Fruit fly (Drosophila melanogaster): ENCODE measurements around the gene wor.

The wor gene

DNA sequence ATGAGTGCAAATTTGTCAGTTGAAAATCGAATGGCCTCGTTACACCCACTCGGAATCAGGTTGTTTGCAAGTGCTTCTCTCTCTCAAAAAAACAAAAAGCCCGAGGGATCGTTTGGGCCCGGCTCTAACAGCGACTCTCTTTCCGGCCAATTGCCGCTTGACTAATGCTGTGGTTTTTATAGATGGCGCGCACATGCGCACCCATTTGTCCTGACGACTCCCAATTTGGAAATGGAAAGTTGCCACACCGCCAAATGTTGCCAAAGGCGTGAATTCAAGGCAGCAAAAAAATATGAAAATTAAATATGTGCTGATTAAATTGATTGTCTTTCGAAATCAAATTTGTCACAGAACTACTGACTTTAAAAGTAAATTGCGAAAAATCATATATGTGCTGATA is 9.5 kb upstream of the wor start:
- TF ChIP-seq Dll (GFP tag; IDR thresholded peaks at IDR 0.05; ENCODE audit: partially characterized antibody) (no peak), CG11504 (tag; optimal IDR thresholded peaks at IDR 0.05) (peak; percentile 30), sens (GFP tag) (peak; percentile 6), Lpt (GFP tag; optimal IDR thresholded peaks at IDR 0.05) (no peak), ewg (GFP tag; optimal IDR thresholded peaks at IDR 0.05) (peak; percentile 73), tna (GFP tag; IDR thresholded peaks at IDR 0.05; ENCODE audit: partially characterized antibody) (no peak), CTCF (GFP tag; optimal IDR thresholded peaks at IDR 0.05) (peak; percentile 71), Rfx (GFP tag; IDR thresholded peaks at IDR 0.05) (no peak)

DNA sequence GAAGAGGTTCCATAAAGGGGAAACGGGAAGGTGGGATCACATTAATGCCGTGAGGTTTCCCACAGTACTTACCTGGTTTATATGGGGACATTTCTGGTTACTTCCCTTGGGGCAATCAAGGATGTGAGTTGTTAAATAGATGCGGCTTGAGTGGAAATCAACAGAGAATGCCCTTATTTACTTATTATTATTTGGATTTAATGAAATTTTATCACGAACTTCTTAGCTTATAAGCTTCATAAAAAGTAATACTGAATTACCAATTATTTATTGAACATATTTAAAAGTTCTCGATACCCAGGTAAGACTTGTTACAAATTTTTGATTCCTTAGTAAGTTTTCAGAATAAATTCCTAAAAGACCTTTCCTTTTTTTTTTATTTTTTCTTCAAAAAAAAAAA is 7.6 kb upstream of the wor start, which contains the start of gene CG4161:
Gene CG4161, plus strand, starts transcription at position 301 of the 400 bp plus-strand sequence.
- TF ChIP-seq CG6765 (GFP tag; optimal IDR thresholded peaks at IDR 0.05) (no peak), salm (tag; optimal IDR thresholded peaks at IDR 0.05) (no peak), Ssrp (tag; optimal IDR thresholded peaks at IDR 0.05) (no peak)

DNA sequence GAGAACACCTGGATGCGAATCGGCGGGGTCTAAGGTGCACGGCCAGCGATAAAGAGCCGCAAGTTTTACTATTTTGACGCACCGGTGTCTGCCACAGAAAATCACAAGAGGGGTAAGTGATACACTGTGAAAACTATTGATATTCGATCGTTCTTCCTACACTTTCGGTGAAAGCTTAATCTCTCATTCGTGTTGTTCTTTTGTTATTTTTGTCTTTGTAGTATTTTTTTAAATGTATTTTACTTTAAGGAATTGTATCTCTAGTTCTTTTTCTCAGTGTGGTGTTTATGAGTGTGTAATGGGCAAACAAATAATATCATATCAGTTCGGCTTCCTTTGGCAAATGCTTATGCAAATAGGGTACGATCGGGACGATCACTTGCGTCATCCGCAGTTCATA is 6.9 kb upstream of the wor start:
- TF ChIP-seq CG3847 (GFP tag; IDR thresholded peaks at IDR 0.05) = no peak
- TF ChIP-seq ci (GFP tag; IDR thresholded peaks at IDR 0.05) = peak; percentile 50; the same call in 2 of the 3 replicates
- TF ChIP-seq E2f2 (GFP tag; IDR thresholded peaks at IDR 0.05) = no peak; the same call in 1 of the 2 replicates
- TF ChIP-seq CG8359 (GFP tag; optimal IDR thresholded peaks at IDR 0.05; ENCODE audit: borderline replicate concordance) = no peak
- TF ChIP-seq org-1 (GFP tag; optimal IDR thresholded peaks at IDR 0.05) = no peak
- no peak for TF ChIP-seq CG9215 (GFP tag; IDR thresholded peaks at IDR 0.05)
- TF ChIP-seq row (GFP tag; IDR thresholded peaks at IDR 0.05) = peak; percentile 47; the same call in 2 of the 3 replicates
- TF ChIP-seq CG7786 (GFP tag; optimal IDR thresholded peaks at IDR 0.05) = peak; percentile 30
- no peak for TF ChIP-seq unc-4 (GFP tag; IDR thresholded peaks at IDR 0.05; ENCODE audit: partially characterized antibody)
- TF ChIP-seq CG11695 (GFP tag; IDR thresholded peaks at IDR 0.05) = no peak
- TF ChIP-seq Nf-YA (GFP tag; IDR thresholded peaks at IDR 0.05) = no peak
- no peak for TF ChIP-seq CG12104 (GFP tag; optimal IDR thresholded peaks at IDR 0.05)
- TF ChIP-seq dmrt11E (tag; optimal IDR thresholded peaks at IDR 0.05) = peak; percentile 71
- no peak for TF ChIP-seq repo (GFP tag; optimal IDR thresholded peaks at IDR 0.05)
- peak; percentile 46; the same call in 1 of the 2 replicates for TF ChIP-seq CG17328 (GFP tag; IDR thresholded peaks at IDR 0.05)
- TF ChIP-seq CG30020 (tag; optimal IDR thresholded peaks at IDR 0.05) = no peak
- 0 out of 2 replicates have a peak, but pooled peaks have one; percentile 21 for TF ChIP-seq esg (GFP tag; conservative IDR thresholded peaks at IDR 0.05)
- TF ChIP-seq zen (tag; optimal IDR thresholded peaks at IDR 0.05) = peak; percentile 51
- TF ChIP-seq stc (GFP tag; IDR thresholded peaks at IDR 0.05) = no peak
- TF ChIP-seq chn (GFP tag; optimal IDR thresholded peaks at IDR 0.05) = peak; percentile 18
- no peak for TF ChIP-seq Mad (GFP tag; optimal IDR thresholded peaks at IDR 0.05)
- TF ChIP-seq CG10267 (tag; optimal IDR thresholded peaks at IDR 0.05) = peak; percentile 48
- TF ChIP-seq NC2β (GFP tag; optimal IDR thresholded peaks at IDR 0.05) = peak; percentile 20
- TF ChIP-seq jumu (GFP tag; optimal IDR thresholded peaks at IDR 0.05) = peak; percentile 10
- TF ChIP-seq Scr (GFP tag; IDR thresholded peaks at IDR 0.05; ENCODE audit: partially characterized antibody) = no peak
- TF ChIP-seq CG1602 (GFP tag; optimal IDR thresholded peaks at IDR 0.05) = peak; percentile 10
- no peak for TF ChIP-seq Doc3 (GFP tag; IDR thresholded peaks at IDR 0.05; ENCODE audit: partially characterized antibody)
- peak; percentile 31 for TF ChIP-seq lab (GFP tag; optimal IDR thresholded peaks at IDR 0.05)
- TF ChIP-seq Ssrp (tag; optimal IDR thresholded peaks at IDR 0.05) = peak; percentile 29
- no peak for TF ChIP-seq rib (GFP tag; IDR thresholded peaks at IDR 0.05)
- TF ChIP-seq Side (GFP tag; optimal IDR thresholded peaks at IDR 0.05) = peak; percentile 12
- TF ChIP-seq maf-S (GFP tag; optimal IDR thresholded peaks at IDR 0.05) = no peak
- no peak for TF ChIP-seq CG12155 (GFP tag; optimal IDR thresholded peaks at IDR 0.05)
- TF ChIP-seq CG12391 (tag; optimal IDR thresholded peaks at IDR 0.05) = peak; percentile 62
- peak; percentile 32 for TF ChIP-seq nmo (GFP tag; optimal IDR thresholded peaks at IDR 0.05)
- TF ChIP-seq CG4424 (GFP tag; optimal IDR thresholded peaks at IDR 0.05) = peak; percentile 45
- TF ChIP-seq sens (GFP tag) = peak; percentile 85
- no peak for TF ChIP-seq CG11723 (GFP tag; optimal IDR thresholded peaks at IDR 0.05)
- TF ChIP-seq Hr51 (GFP tag; optimal IDR thresholded peaks at IDR 0.05) = no peak

Data from whole organism, embryonic.